Fruit fly (Drosophila melanogaster) whole organism, embryonic: Measurements from ENCODE around the gene CG16953.

Experiments
- Adf1 ChIP-seq: fragments of 200-800 bp; sonication (Bioruptor generic); IDR thresholded peaks from 2 replicates; pipeline ENCODE4 v1.3.6; 2022; ENCODE audit warnings: missing biosample characterization, missing genetic modification characterization
- BEAF-32 ChIP-seq: fragments of 200-800 bp; sonication (Bioruptor generic); optimal IDR thresholded peaks from 3 replicates; lab custom pipeline; 2017; ENCODE audit warnings: missing biosample characterization, missing genetic modification characterization, mild to moderate bottlenecking, moderate library complexity, missing genetic modification reagents
- Bgb ChIP-seq: fragments of 200-800 bp; sonication (Bioruptor generic); IDR thresholded peaks from 2 replicates; pipeline ENCODE4 v1.3.6; 2022; ENCODE audit warnings: missing biosample characterization, missing genetic modification characterization; ENCODE audit not compliant: partially characterized antibody
- C15 ChIP-seq: fragments of 200-800 bp; sonication (Bioruptor generic); IDR thresholded peaks from 3 replicates; pipeline ENCODE4 v1.3.6; 2022; ENCODE audit warnings: missing biosample characterization, missing genetic modification characterization
- CG10543 ChIP-seq: fragments of 200-800 bp; sonication (Bioruptor generic); optimal IDR thresholded peaks from 3 replicates; lab custom pipeline; 2017; ENCODE audit warnings: missing biosample characterization, mild to moderate bottlenecking, missing genetic modification characterization, moderate library complexity
- CG11504 ChIP-seq: fragments of 200-800 bp; sonication (Bioruptor generic); optimal IDR thresholded peaks from 3 replicates; lab custom pipeline; 2019; ENCODE audit warnings: missing biosample characterization, mild to moderate bottlenecking, missing genetic modification characterization, moderate library complexity
- CG13775 ChIP-seq: fragments of 200-800 bp; sonication (Bioruptor generic); optimal IDR thresholded peaks from 3 replicates; lab custom pipeline; 2017; ENCODE audit warnings: missing biosample characterization, mild to moderate bottlenecking, missing genetic modification characterization
- CG13894 ChIP-seq: fragments of 200-800 bp; sonication (Bioruptor generic); optimal IDR thresholded peaks from 3 replicates; lab custom pipeline; 2018; ENCODE audit warnings: missing biosample characterization, mild to moderate bottlenecking, missing genetic modification characterization, moderate library complexity
- CG14050 ChIP-seq: fragments of 200-800 bp; sonication (Bioruptor generic); IDR thresholded peaks from 3 replicates; pipeline ENCODE4 v1.3.6; 2022; ENCODE audit warnings: missing biosample characterization, missing genetic modification characterization
- CG1603 ChIP-seq: fragments of 200-800 bp; sonication (Bioruptor generic); optimal IDR thresholded peaks from 2 replicates; lab custom pipeline; 2019; ENCODE audit warnings: missing biosample characterization, mild to moderate bottlenecking, missing genetic modification characterization, moderate library complexity
- CG17361 ChIP-seq: fragments of 200-800 bp; sonication (Bioruptor generic); IDR thresholded peaks from 3 replicates; pipeline ENCODE4 v1.3.6; 2022; ENCODE audit warnings: missing biosample characterization, missing genetic modification characterization
- CG2678 ChIP-seq: fragments of 200-800 bp; sonication (Bioruptor generic); optimal IDR thresholded peaks from 3 replicates; lab custom pipeline; 2019; ENCODE audit warnings: missing biosample characterization, mild to moderate bottlenecking, missing genetic modification characterization, moderate library complexity
- CG34224 ChIP-seq: fragments of 200-800 bp; sonication (Bioruptor generic); IDR thresholded peaks from 3 replicates; pipeline ENCODE4 v1.3.6; 2022; ENCODE audit warnings: missing biosample characterization, missing genetic modification characterization; ENCODE audit not compliant: partially characterized antibody
- CG5180 ChIP-seq: fragments of 200-800 bp; sonication (Bioruptor generic); optimal IDR thresholded peaks from 3 replicates; lab custom pipeline; 2017; ENCODE audit warnings: missing biosample characterization, missing genetic modification characterization, mild to moderate bottlenecking, moderate library complexity, missing genetic modification reagents
- CG6654 ChIP-seq: fragments of 200-800 bp; sonication (Bioruptor generic); optimal IDR thresholded peaks from 2 replicates; lab custom pipeline; 2017; ENCODE audit warnings: missing biosample characterization, mild to moderate bottlenecking, missing genetic modification characterization
- CG6854 ChIP-seq: fragments of 200-800 bp; sonication (Bioruptor generic); optimal IDR thresholded peaks from 3 replicates; lab custom pipeline; 2017; ENCODE audit warnings: missing biosample characterization, mild to moderate bottlenecking, missing genetic modification characterization
- CG7745 ChIP-seq: fragments of 200-800 bp; sonication (Bioruptor generic); optimal IDR thresholded peaks from 2 replicates; lab custom pipeline; 2018; ENCODE audit warnings: missing biosample characterization, mild to moderate bottlenecking, missing genetic modification characterization, moderate library complexity
- CG7987 ChIP-seq: fragments of 200-800 bp; sonication (Bioruptor generic); optimal IDR thresholded peaks from 2 replicates; lab custom pipeline; 2018; ENCODE audit warnings: missing biosample characterization, mild to moderate bottlenecking, missing genetic modification characterization, moderate library complexity
- CG8290 ChIP-seq, 3 experiments: fragments of 200-800 bp; sonication (Bioruptor generic); optimal IDR thresholded peaks; 2 replicates each; lab custom pipeline; 2016 to 2019; ENCODE audit warnings: missing biosample characterization in 3 of 3, missing genetic modification characterization in 3 of 3, mild to moderate bottlenecking in 2 of 3, moderate library complexity in 1 of 3
- CG9876 ChIP-seq: fragments of 200-800 bp; sonication (Bioruptor generic); optimal IDR thresholded peaks from 2 replicates; lab custom pipeline; 2016; ENCODE audit warnings: missing biosample characterization, missing genetic modification characterization
- CoRest ChIP-seq: fragments of 200-800 bp; sonication (Bioruptor generic); optimal IDR thresholded peaks from 3 replicates; lab custom pipeline; 2018; ENCODE audit warnings: missing biosample characterization, mild to moderate bottlenecking, missing genetic modification characterization, moderate library complexity
- D19A ChIP-seq: fragments of 200-800 bp; optimal IDR thresholded peaks from 3 replicates; lab custom pipeline; 2019; ENCODE audit warnings: missing biosample characterization, mild to moderate bottlenecking, missing genetic modification characterization, moderate library complexity
- Dll ChIP-seq: fragments of 200-800 bp; sonication (Bioruptor generic); IDR thresholded peaks from 4 replicates; pipeline ENCODE4 v1.3.6; 2022; ENCODE audit warnings: missing biosample characterization, missing genetic modification characterization; ENCODE audit not compliant: partially characterized antibody
- Eip74EF ChIP-seq, 2 experiments: fragments of 200-800 bp in 1 of 2; fragments of >200 bp in 1 of 2; sonication (Bioruptor generic) in 1 of 2; optimal IDR thresholded peaks; 2 replicates each; lab custom pipeline; 2017 to 2019; ENCODE audit warnings: missing biosample characterization in 2 of 2, missing genetic modification characterization in 2 of 2, mild to moderate bottlenecking in 1 of 2, moderate library complexity in 1 of 2
- Hmx ChIP-seq: fragments of 200-800 bp; sonication (Bioruptor generic); optimal IDR thresholded peaks from 2 replicates; lab custom pipeline; 2016; ENCODE audit warnings: missing biosample characterization, missing genetic modification characterization
- Hr78 ChIP-seq, 2 experiments: fragments of 200-800 bp in 1 of 2; fragments of >200 bp in 1 of 2; sonication (Bioruptor generic) in 1 of 2; optimal IDR thresholded peaks; 2 replicates each; lab custom pipeline; 2017 to 2019; ENCODE audit warnings: missing biosample characterization in 2 of 2, missing genetic modification characterization in 2 of 2, mild to moderate bottlenecking in 1 of 2, moderate library complexity in 1 of 2
- Stat92E ChIP-seq, 3 experiments: fragments of >200 bp in 2 of 3; fragments of 200-800 bp in 1 of 3; sonication (Bioruptor generic) in 1 of 3; optimal IDR thresholded peaks; 2 replicates each; lab custom pipeline; 2017 to 2019; ENCODE audit warnings: missing biosample characterization in 3 of 3, missing genetic modification characterization in 3 of 3, mild to moderate bottlenecking in 1 of 3, moderate library complexity in 1 of 3
- abd-A ChIP-seq: fragments of 200-800 bp; sonication (Bioruptor generic); optimal IDR thresholded peaks from 3 replicates; lab custom pipeline; 2019; ENCODE audit warnings: missing biosample characterization, mild to moderate bottlenecking, missing genetic modification characterization, moderate library complexity
- ac ChIP-seq: fragments of 200-800 bp; sonication (Bioruptor generic); optimal IDR thresholded peaks from 3 replicates; lab custom pipeline; 2017; ENCODE audit warnings: missing biosample characterization, mild to moderate bottlenecking, missing genetic modification characterization
- ara ChIP-seq: fragments of 200-800 bp; sonication (Bioruptor generic); IDR thresholded peaks from 2 replicates; pipeline ENCODE4 v1.3.6; 2022; ENCODE audit warnings: missing biosample characterization, missing genetic modification characterization
- chinmo ChIP-seq: fragments of 200-800 bp; sonication (Bioruptor generic); IDR thresholded peaks from 4 replicates; pipeline ENCODE4 v1.3.6; 2022; ENCODE audit warnings: missing biosample characterization, missing genetic modification characterization; ENCODE audit not compliant: partially characterized antibody
- fd64A ChIP-seq: fragments of 200-800 bp; sonication (Bioruptor generic); optimal IDR thresholded peaks from 3 replicates; lab custom pipeline; 2018; ENCODE audit warnings: missing biosample characterization, mild to moderate bottlenecking, missing genetic modification characterization
- fru ChIP-seq: fragments of >200 bp; optimal IDR thresholded peaks from 2 replicates; lab custom pipeline; 2017
- fu2 ChIP-seq: fragments of 200-800 bp; sonication (Bioruptor generic); optimal IDR thresholded peaks from 2 replicates; lab custom pipeline; 2016; ENCODE audit warnings: missing biosample characterization, missing genetic modification characterization
- gfzf ChIP-seq: fragments of 200-800 bp; sonication (Bioruptor generic); optimal IDR thresholded peaks from 2 replicates; lab custom pipeline; 2016; ENCODE audit warnings: missing biosample characterization, mild to moderate bottlenecking, missing genetic modification characterization, moderate library complexity
- grau ChIP-seq: fragments of 200-800 bp; optimal IDR thresholded peaks from 3 replicates; lab custom pipeline; 2019; ENCODE audit warnings: missing biosample characterization, mild to moderate bottlenecking, missing genetic modification characterization, moderate library complexity
- lov ChIP-seq, 2 experiments: fragments of 200-800 bp in 1 of 2; fragments of >200 bp in 1 of 2; sonication (Bioruptor generic) in 1 of 2; IDR thresholded peaks in 1 of 2; optimal IDR thresholded peaks in 1 of 2; 2 replicates in 1 of 2; 3 replicates in 1 of 2; pipeline versions ENCODE4 v1.3.6 to Lab custom; 2017 to 2022; ENCODE audit warnings: missing biosample characterization in 1 of 2, missing genetic modification characterization in 1 of 2
- otp ChIP-seq: fragments of 200-800 bp; sonication (Bioruptor generic); IDR thresholded peaks from 3 replicates; pipeline ENCODE4, ENCODE4 v1.3.6; 2022; ENCODE audit warnings: missing biosample characterization, missing genetic modification characterization
- pzg ChIP-seq: fragments of 200-800 bp; sonication (Bioruptor generic); optimal IDR thresholded peaks from 3 replicates; lab custom pipeline; 2018; ENCODE audit warnings: missing biosample characterization, mild to moderate bottlenecking, missing genetic modification characterization, moderate library complexity
- sens ChIP-seq: fragments of 200-800 bp; sonication (Bioruptor generic); peaks from one replicate; lab custom pipeline; 2016; ENCODE audit warnings: missing biosample characterization, missing genetic modification characterization
- sens-2 ChIP-seq: fragments of 200-800 bp; sonication (Bioruptor generic); IDR thresholded peaks from 2 replicates; pipeline ENCODE4 v1.3.6; 2022; ENCODE audit warnings: missing biosample characterization, missing genetic modification characterization
- seq ChIP-seq: fragments of 200-800 bp; sonication (Bioruptor generic); IDR thresholded peaks from 2 replicates; pipeline ENCODE4 v1.3.6; 2022; ENCODE audit warnings: missing biosample characterization, missing genetic modification characterization
- sima ChIP-seq: fragments of 200-800 bp; sonication (Bioruptor generic); optimal IDR thresholded peaks from 2 replicates; lab custom pipeline; 2016; ENCODE audit warnings: missing biosample characterization, missing genetic modification characterization
- so ChIP-seq: fragments of 200-800 bp; sonication (Bioruptor generic); IDR thresholded peaks from 3 replicates; pipeline ENCODE4 v1.3.6; 2022; ENCODE audit warnings: missing biosample characterization, missing genetic modification characterization
- unc-4 ChIP-seq: fragments of 200-800 bp; sonication (Bioruptor generic); IDR thresholded peaks from 2 replicates; pipeline ENCODE4 v1.3.6; 2022; ENCODE audit warnings: missing biosample characterization, missing genetic modification characterization; ENCODE audit not compliant: partially characterized antibody
- usp ChIP-seq: fragments of >200 bp; optimal IDR thresholded peaks from 2 replicates; lab custom pipeline; 2017; ENCODE audit warnings: missing biosample characterization, missing genetic modification characterization

The CG16953 gene

dm6 chr3R:20560668-20561226, 24.9 kb downstream of the CG16953 start, which contains the start of gene CG5191 (continued):
- TF ChIP-seq fd64A (GFP tag; lab: Kevin White, UChicago) (peak; percentile 30), CG9876 (GFP tag; lab: Kevin White, UChicago) (no peak), unc-4 (GFP tag; lab: Robert Waterston, UW) (0 out of 2 replicates have a peak, but pooled peaks have one; percentile 31), gfzf (peak; percentile 19), otp (GFP tag; lab: Robert Waterston, UW) (peak; percentile 56; the same call in 1 of the 3 replicates), D19A (tag; lab: Kevin White, UChicago) (peak; percentile 39), CG6654 (no peak), Stat92E (GFP tag; optimal IDR thresholded peaks at IDR 0.05; lab: Kevin White, UChicago) (peak in 1 of 3 experiments; percentile 20), CoRest (tag; lab: Kevin White, UChicago) (peak; percentile 13), CG5180 (GFP tag; lab: Kevin White, UChicago) (no peak), Hmx (no peak), ac (GFP tag; lab: Kevin White, UChicago) (peak; percentile 13), CG17361 (GFP tag; lab: Robert Waterston, UW) (0 out of 3 replicates have a peak, but pooled peaks have one; percentile 15), CG10543 (peak; percentile 12), C15 (GFP tag; lab: Robert Waterston, UW) (no peak), CG2678 (tag; lab: Kevin White, UChicago) (peak; percentile 15), Eip74EF (GFP tag; optimal IDR thresholded peaks at IDR 0.05; lab: Kevin White, UChicago) (peak in 1 of 2 experiments; percentile 5), Dll (GFP tag; lab: Robert Waterston, UW) (peak; percentile 55; the same call in 3 of the 4 replicates), abd-A (tag; lab: Kevin White, UChicago) (peak; percentile 34), seq (peak; percentile 21; the same call in 1 of the 2 replicates), CG8290 (GFP tag; optimal IDR thresholded peaks at IDR 0.05; lab: Kevin White, UChicago) (no peak), CG8290 (tag; optimal IDR thresholded peaks at IDR 0.05; lab: Kevin White, UChicago) (peak in 1 of 2 experiments; percentile 43), ara (0 out of 2 replicates have a peak, but pooled peaks have one; percentile 12), CG11504 (tag; lab: Kevin White, UChicago) (peak; percentile 33), fru (lab: Kevin White, UChicago) (no peak), lov (optimal IDR thresholded peaks at IDR 0.05; lab: Kevin White, UChicago) (no peak), lov (GFP tag; IDR thresholded peaks at IDR 0.05; lab: Robert Waterston, UW) (0 out of 3 replicates have a peak, but pooled peaks have one; percentile 52), chinmo (GFP tag; lab: Robert Waterston, UW) (peak; percentile 84; the same call in 1 of the 4 replicates), CG6854 (GFP tag; lab: Kevin White, UChicago) (no peak), so (GFP tag; lab: Robert Waterston, UW) (no peak), Adf1 (GFP tag; lab: Robert Waterston, UW) (peak; percentile 47), Bgb (GFP tag; lab: Robert Waterston, UW) (peak; percentile 54), pzg (peak; percentile 21), sima (GFP tag; lab: Kevin White, UChicago) (no peak), sens (GFP tag; lab: Kevin White, UChicago) (peak; percentile 41), grau (peak; percentile 21), CG1603 (peak; percentile 11), CG34224 (GFP tag; lab: Robert Waterston, UW) (0 out of 3 replicates have a peak, but pooled peaks have one; percentile 20), CG14050 (GFP tag; lab: Robert Waterston, UW) (no peak), usp (no peak), CG7745 (tag; lab: Kevin White, UChicago) (peak; percentile 97), BEAF-32 (GFP tag; lab: Kevin White, UChicago) (no peak), sens-2 (GFP tag; lab: Robert Waterston, UW) (no peak), Hr78 (GFP tag; optimal IDR thresholded peaks at IDR 0.05; lab: Kevin White, UChicago) (peak in 1 of 2 experiments; percentile 32), fu2 (no peak), CG7987 (GFP tag; lab: Kevin White, UChicago) (peak; percentile 9), CG13894 (tag; lab: Kevin White, UChicago) (peak; percentile 16), CG13775 (GFP tag; lab: Kevin White, UChicago) (no peak)
